Worm (Caenorhabditis elegans) whole organism, mixed stage, embryonic: ENCODE measurements around the gene mai-2.

Experiments used
- ceh-43 ChIP-seq: fragments of 200-800 bp; sonication (Bioruptor generic); optimal IDR thresholded peaks from 2 replicates; lab custom pipeline; 2018; ENCODE audit warnings: mild to moderate bottlenecking, missing genetic modification characterization, moderate library complexity, missing compliant biosample characterization
- elt-1 ChIP-seq: sonication (generic microtip); optimal IDR thresholded peaks from 2 replicates; lab custom pipeline; 2017; ENCODE audit warnings: missing genetic modification characterization, mild to moderate bottlenecking, missing compliant biosample characterization, antibody characterized with exemption, moderate library complexity, borderline replicate concordance; ENCODE audit not compliant: insufficient read depth
- elt-3 ChIP-seq: fragments of 150-350 bp; optimal IDR thresholded peaks from 2 replicates; lab custom pipeline; 2014; ENCODE audit warnings: missing biosample characterization, missing genetic modification characterization
- ham-2 ChIP-seq: fragments of 200-800 bp; sonication (Bioruptor generic); optimal IDR thresholded peaks from 2 replicates; lab custom pipeline; 2018; ENCODE audit warnings: mild to moderate bottlenecking, missing genetic modification characterization, missing compliant biosample characterization
- lsy-2 ChIP-seq: fragments of 150-350 bp; optimal IDR thresholded peaks from 2 replicates; lab custom pipeline; 2014; ENCODE audit warnings: missing biosample characterization, missing genetic modification characterization
- nhr-237 ChIP-seq: fragments of 150-350 bp; optimal IDR thresholded peaks from 2 replicates; lab custom pipeline; 2014; ENCODE audit warnings: missing biosample characterization, missing genetic modification characterization
- nhr-28 ChIP-seq: fragments of 150-350 bp; optimal IDR thresholded peaks from 2 replicates; lab custom pipeline; 2014; ENCODE audit warnings: missing biosample characterization, missing genetic modification characterization
- nhr-76 ChIP-seq: sonication (generic microtip); optimal IDR thresholded peaks from 2 replicates; lab custom pipeline; 2017; ENCODE audit warnings: missing biosample characterization, missing genetic modification characterization
- pha-4 ChIP-seq: fragments of 150-350 bp; optimal IDR thresholded peaks from 2 replicates; lab custom pipeline; 2018; ENCODE audit warnings: missing biosample characterization, missing genetic modification reagents, missing genetic modification characterization
- tbx-8 ChIP-seq: fragments of 200-800 bp; sonication (Bioruptor generic); optimal IDR thresholded peaks from 2 replicates; lab custom pipeline; 2018; ENCODE audit warnings: mild to moderate bottlenecking, missing genetic modification characterization, moderate library complexity, missing compliant biosample characterization
- unc-120 ChIP-seq: sonication (generic microtip); optimal IDR thresholded peaks from 2 replicates; lab custom pipeline; 2017; ENCODE audit warnings: missing genetic modification characterization, missing compliant biosample characterization; ENCODE audit not compliant: poor library complexity, severe bottlenecking
- unc-62 ChIP-seq: fragments of 150-350 bp; optimal IDR thresholded peaks from 2 replicates; lab custom pipeline; 2014; ENCODE audit warnings: missing biosample characterization, missing genetic modification reagents, missing genetic modification characterization

ce11 chrIV:3363221-3363620 is 22.5 kb upstream of the mai-2 start, which contains the start of gene Y55H10A.2:
- TF ChIP-seq ceh-43 (no peak), unc-62 (GFP tag; lab: Kevin White, UChicago) (no peak), lsy-2 (no peak), unc-120 (tag; lab: Kevin White, UChicago) (no peak), pha-4 (tag; lab: Kevin White, UChicago) (no peak), elt-3 (tag; lab: Kevin White, UChicago) (no peak), nhr-28 (tag; lab: Kevin White, UChicago) (no peak), tbx-8 (no peak), ham-2 (GFP tag; lab: Kevin White, UChicago) (no peak), nhr-237 (tag; lab: Kevin White, UChicago) (no peak), nhr-76 (tag; lab: Kevin White, UChicago) (no peak), elt-1 (tag; lab: Kevin White, UChicago) (no peak)
